Fruit fly (Drosophila melanogaster): Measurements from ENCODE around the gene meru.

The meru gene

DNA sequence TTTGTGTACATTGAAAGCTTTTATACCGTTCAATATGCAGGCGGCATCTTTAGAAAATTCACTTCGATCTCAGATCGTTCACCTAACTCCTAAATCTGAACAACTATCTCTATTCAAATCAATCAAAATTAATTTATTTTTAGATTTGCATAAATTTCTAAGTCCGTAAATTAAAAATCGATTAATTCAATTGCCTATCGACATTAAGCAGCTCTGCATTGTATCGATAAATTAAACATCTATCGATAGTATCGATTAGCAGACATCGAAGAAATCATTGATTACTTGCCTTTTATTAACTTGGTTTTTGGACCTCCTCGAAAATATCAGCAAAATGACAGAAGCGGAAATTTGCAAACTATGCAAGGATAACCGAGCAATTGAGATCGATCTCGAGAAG lies 27.1 kb downstream of the meru start, which contains the start of gene CkIIalpha-i1 (continued):
- peak; percentile 77 for TF ChIP-seq inv (GFP tag; IDR thresholded peaks at IDR 0.05; ENCODE audit: partially characterized antibody)
- TF ChIP-seq Kr (GFP tag; optimal IDR thresholded peaks at IDR 0.05) = no peak
- TF ChIP-seq tll (GFP tag; optimal IDR thresholded peaks at IDR 0.05) = peak in 1 of 2 experiments; percentile 3
- TF ChIP-seq CG8944 (GFP tag; optimal IDR thresholded peaks at IDR 0.05) = no peak
- no peak for TF ChIP-seq Max (GFP tag; optimal IDR thresholded peaks at IDR 0.05)
- no peak for TF ChIP-seq CG17568 (GFP tag; optimal IDR thresholded peaks at IDR 0.05)
- peak; percentile 95 for TF ChIP-seq Doc3 (GFP tag; IDR thresholded peaks at IDR 0.05; ENCODE audit: partially characterized antibody)
- TF ChIP-seq kni (GFP tag; optimal IDR thresholded peaks at IDR 0.05) = no peak
- peak; percentile 63 for TF ChIP-seq Sry-δ (GFP tag; optimal IDR thresholded peaks at IDR 0.05)
- TF ChIP-seq CG42726 (GFP tag; IDR thresholded peaks at IDR 0.05; ENCODE audit: partially characterized antibody) = peak; percentile 75; the same call in 1 of the 2 replicates
- TF ChIP-seq bowl (GFP tag; IDR thresholded peaks at IDR 0.05) = no peak
- TF ChIP-seq CG13287 (GFP tag; IDR thresholded peaks at IDR 0.05; ENCODE audit: partially characterized antibody) = peak; percentile 98
- TF ChIP-seq tna (GFP tag; IDR thresholded peaks at IDR 0.05; ENCODE audit: partially characterized antibody) = peak; percentile 99
- no peak for TF ChIP-seq CG6175 (GFP tag; IDR thresholded peaks at IDR 0.05)
- TF ChIP-seq CG2116 (GFP tag; optimal IDR thresholded peaks at IDR 0.05) = peak; percentile 97
- no peak for TF ChIP-seq jigr1 (GFP tag; IDR thresholded peaks at IDR 0.05)
- no peak for TF ChIP-seq CG10366 (GFP tag; IDR thresholded peaks at IDR 0.05)
- TF ChIP-seq Ssrp (tag; optimal IDR thresholded peaks at IDR 0.05) = no peak
- no peak for TF ChIP-seq CG9876 (GFP tag; optimal IDR thresholded peaks at IDR 0.05)
- TF ChIP-seq fd64A (GFP tag; optimal IDR thresholded peaks at IDR 0.05) = no peak
- TF ChIP-seq ro (GFP tag; IDR thresholded peaks at IDR 0.05) = no peak
- TF ChIP-seq NC2α (GFP tag; optimal IDR thresholded peaks at IDR 0.05) = no peak
- TF ChIP-seq CG9609 (GFP tag; optimal IDR thresholded peaks at IDR 0.05) = no peak
- TF ChIP-seq chn (GFP tag; optimal IDR thresholded peaks at IDR 0.05) = no peak
- TF ChIP-seq hbn (GFP tag; IDR thresholded peaks at IDR 0.05; ENCODE audit: partially characterized antibody) = peak; percentile 91
- TF ChIP-seq sc (optimal IDR thresholded peaks at IDR 0.05) = no peak
- TF ChIP-seq sc (GFP tag; optimal IDR thresholded peaks at IDR 0.05) = no peak
- TF ChIP-seq CG12391 (tag; optimal IDR thresholded peaks at IDR 0.05) = peak; percentile 36
- no peak for TF ChIP-seq CG5180 (GFP tag; optimal IDR thresholded peaks at IDR 0.05)
- peak in 1 of 2 experiments; percentile 57 for TF ChIP-seq eve (GFP tag; optimal IDR thresholded peaks at IDR 0.05)
- TF ChIP-seq CG11696 (GFP tag; IDR thresholded peaks at IDR 0.05) = no peak
- TF ChIP-seq Tbp (GFP tag; optimal IDR thresholded peaks at IDR 0.05) = no peak
- peak; percentile 99 for TF ChIP-seq mld (GFP tag; IDR thresholded peaks at IDR 0.05; ENCODE audit: partially characterized antibody)
- no peak for TF ChIP-seq HLH3B (GFP tag; IDR thresholded peaks at IDR 0.05)
- TF ChIP-seq CG2678 (tag; optimal IDR thresholded peaks at IDR 0.05) = no peak
- no peak for TF ChIP-seq Jarid2 (GFP tag; optimal IDR thresholded peaks at IDR 0.05)
- peak; percentile 83; the same call in 1 of the 2 replicates for TF ChIP-seq CG2129 (GFP tag; IDR thresholded peaks at IDR 0.05; ENCODE audit: partially characterized antibody)
- peak; percentile 92 for TF ChIP-seq Dref (GFP tag; IDR thresholded peaks at IDR 0.05)
- TF ChIP-seq sna (GFP tag; IDR thresholded peaks at IDR 0.05; ENCODE audit: partially characterized antibody) = peak; percentile 98
- no peak for TF ChIP-seq onecut (GFP tag; IDR thresholded peaks at IDR 0.05)
- no peak for TF ChIP-seq CG12155 (GFP tag; optimal IDR thresholded peaks at IDR 0.05)
- no peak for TF ChIP-seq fru (optimal IDR thresholded peaks at IDR 0.05)
- TF ChIP-seq gcm (GFP tag; optimal IDR thresholded peaks at IDR 0.05) = no peak
- peak; percentile 5 for TF ChIP-seq CG10267 (tag; optimal IDR thresholded peaks at IDR 0.05)
- TF ChIP-seq pzg (GFP tag; optimal IDR thresholded peaks at IDR 0.05) = peak; percentile 46

Measured in whole organism, embryonic.